Worm (Caenorhabditis elegans) whole organism, mixed stage, embryonic: Measurements from ENCODE around the gene oops-1.

Experiments used
- M03D4.4 ChIP-seq: sonication (generic microtip); optimal IDR thresholded peaks from 2 replicates; lab custom pipeline; 2017; ENCODE audit warnings: mild to moderate bottlenecking, missing genetic modification characterization, missing compliant biosample characterization
- bed-3 ChIP-seq: fragments of 200-800 bp; sonication (Bioruptor generic); optimal IDR thresholded peaks from 3 replicates; lab custom pipeline; 2018; ENCODE audit warnings: mild to moderate bottlenecking, missing genetic modification characterization, moderate library complexity, missing compliant biosample characterization
- ceh-43 ChIP-seq: fragments of 200-800 bp; sonication (Bioruptor generic); optimal IDR thresholded peaks from 2 replicates; lab custom pipeline; 2018; ENCODE audit warnings: mild to moderate bottlenecking, missing genetic modification characterization, moderate library complexity, missing compliant biosample characterization
- ces-1 ChIP-seq: fragments of 150-350 bp; optimal IDR thresholded peaks from 2 replicates; lab custom pipeline; 2014; ENCODE audit warnings: missing biosample characterization, missing genetic modification reagents, missing genetic modification characterization
- cnd-1 ChIP-seq: fragments of 200-800 bp; sonication (Bioruptor generic); optimal IDR thresholded peaks from 2 replicates; lab custom pipeline; 2018; ENCODE audit warnings: mild to moderate bottlenecking, missing genetic modification characterization, missing compliant biosample characterization
- elt-3 ChIP-seq: fragments of 150-350 bp; optimal IDR thresholded peaks from 2 replicates; lab custom pipeline; 2014; ENCODE audit warnings: missing biosample characterization, missing genetic modification characterization
- flh-1 ChIP-seq: fragments of 200-800 bp; sonication (Bioruptor generic); optimal IDR thresholded peaks from 2 replicates; lab custom pipeline; 2018; ENCODE audit warnings: mild to moderate bottlenecking, missing genetic modification characterization, moderate library complexity, missing compliant biosample characterization
- ham-2 ChIP-seq: fragments of 200-800 bp; sonication (Bioruptor generic); optimal IDR thresholded peaks from 2 replicates; lab custom pipeline; 2018; ENCODE audit warnings: mild to moderate bottlenecking, missing genetic modification characterization, missing compliant biosample characterization
- hlh-1 ChIP-seq: fragments of 150-350 bp; optimal IDR thresholded peaks from 2 replicates; lab custom pipeline; 2014; ENCODE audit warnings: missing biosample characterization, missing genetic modification reagents, missing genetic modification characterization
- lin-13 ChIP-seq: fragments of 150-350 bp; optimal IDR thresholded peaks from 2 replicates; lab custom pipeline; 2014; ENCODE audit warnings: missing biosample characterization, missing genetic modification characterization
- lin-32 ChIP-seq: fragments of 200-800 bp; sonication (Bioruptor generic); optimal IDR thresholded peaks from 2 replicates; lab custom pipeline; 2018; ENCODE audit warnings: mild to moderate bottlenecking, missing genetic modification characterization, missing compliant biosample characterization
- lsy-2 ChIP-seq: fragments of 150-350 bp; optimal IDR thresholded peaks from 2 replicates; lab custom pipeline; 2014; ENCODE audit warnings: missing biosample characterization, missing genetic modification characterization
- mep-1 ChIP-seq: fragments of 150-350 bp; optimal IDR thresholded peaks from 2 replicates; lab custom pipeline; 2017; ENCODE audit warnings: missing biosample characterization, missing genetic modification reagents, missing genetic modification characterization, inconsistent platforms
- nhr-2 ChIP-seq: fragments of 150-350 bp; optimal IDR thresholded peaks from 2 replicates; lab custom pipeline; 2014; ENCODE audit warnings: missing biosample characterization, missing genetic modification characterization
- nhr-237 ChIP-seq: fragments of 150-350 bp; optimal IDR thresholded peaks from 2 replicates; lab custom pipeline; 2014; ENCODE audit warnings: missing biosample characterization, missing genetic modification characterization
- nhr-28 ChIP-seq: fragments of 150-350 bp; optimal IDR thresholded peaks from 2 replicates; lab custom pipeline; 2014; ENCODE audit warnings: missing biosample characterization, missing genetic modification characterization
- nhr-76 ChIP-seq: sonication (generic microtip); optimal IDR thresholded peaks from 2 replicates; lab custom pipeline; 2017; ENCODE audit warnings: missing biosample characterization, missing genetic modification characterization
- pha-4 ChIP-seq: fragments of 150-350 bp; optimal IDR thresholded peaks from 2 replicates; lab custom pipeline; 2018; ENCODE audit warnings: missing biosample characterization, missing genetic modification reagents, missing genetic modification characterization
- sem-2 ChIP-seq: fragments of 200-800 bp; sonication (Bioruptor generic); optimal IDR thresholded peaks from 2 replicates; lab custom pipeline; 2018; ENCODE audit warnings: mild to moderate bottlenecking, missing genetic modification characterization, missing compliant biosample characterization
- snpc-4 ChIP-seq: fragments of 150-350 bp; optimal IDR thresholded peaks from 2 replicates; lab custom pipeline; 2014; ENCODE audit warnings: missing biosample characterization, missing genetic modification characterization
- tbx-8 ChIP-seq: fragments of 200-800 bp; sonication (Bioruptor generic); optimal IDR thresholded peaks from 2 replicates; lab custom pipeline; 2018; ENCODE audit warnings: mild to moderate bottlenecking, missing genetic modification characterization, moderate library complexity, missing compliant biosample characterization
- unc-120 ChIP-seq: sonication (generic microtip); optimal IDR thresholded peaks from 2 replicates; lab custom pipeline; 2017; ENCODE audit warnings: missing genetic modification characterization, missing compliant biosample characterization; ENCODE audit not compliant: poor library complexity, severe bottlenecking
- zip-8 ChIP-seq: fragments of 150-350 bp; optimal IDR thresholded peaks from 2 replicates; lab custom pipeline; 2014; ENCODE audit warnings: missing biosample characterization, missing genetic modification characterization
- ztf-11 ChIP-seq: fragments of 150-350 bp; optimal IDR thresholded peaks from 2 replicates; lab custom pipeline; 2014; ENCODE audit warnings: missing biosample characterization, missing genetic modification characterization

The oops-1 gene

ce11 chrIV:5814092-5814650, at the start of gene oops-1:
Gene oops-1 (minus strand): TSS chrIV:5814142.
- TF ChIP-seq nhr-28 (tag; lab: Kevin White, UChicago) (no peak), nhr-76 (tag; lab: Kevin White, UChicago) (no peak), ceh-43 (GFP tag; lab: Kevin White, UChicago) (no peak), lsy-2 (tag; lab: Kevin White, UChicago) (no peak), nhr-237 (tag; lab: Kevin White, UChicago) (no peak)

ce11 chrIV:5860762-5861161, 46.8 kb upstream of the oops-1 start:
- no peak for TF ChIP-seq tbx-8
- TF ChIP-seq lin-32 (GFP tag; lab: Kevin White, UChicago) = peak; percentile 69
- TF ChIP-seq nhr-76 (tag; lab: Kevin White, UChicago) = no peak
- TF ChIP-seq snpc-4 (tag; lab: Kevin White, UChicago) = no peak
- TF ChIP-seq hlh-1 (tag; lab: Kevin White, UChicago) = no peak
- TF ChIP-seq mep-1 (tag; lab: Kevin White, UChicago) = peak; percentile 16
- no peak for TF ChIP-seq ceh-43 (GFP tag; lab: Kevin White, UChicago)
- TF ChIP-seq sem-2 = no peak
- TF ChIP-seq M03D4.4 (tag; lab: Kevin White, UChicago) = no peak
- TF ChIP-seq cnd-1 (tag; lab: Kevin White, UChicago) = no peak
- peak; percentile 52 for TF ChIP-seq ztf-11
- peak; percentile 73 for TF ChIP-seq ham-2 (GFP tag; lab: Kevin White, UChicago)
- TF ChIP-seq, all 35 proteins: peak for 4

ce11 chrIV:5859876-5860275, 45.9 kb upstream of the oops-1 start, which contains the start of gene C06E7.4:
Gene C06E7.4 (minus strand): TSS chrIV:5859976.
- TF ChIP-seq elt-3 = no peak

- TF ChIP-seq unc-120 (tag; lab: Kevin White, UChicago) = no peak
- TF ChIP-seq lsy-2 (tag; lab: Kevin White, UChicago) = no peak
- TF ChIP-seq lin-13 (tag; lab: Kevin White, UChicago) = no peak
- TF ChIP-seq nhr-76 (tag; lab: Kevin White, UChicago) = no peak
- no peak for TF ChIP-seq ztf-11
- no peak for TF ChIP-seq snpc-4 (tag; lab: Kevin White, UChicago)
- no peak for TF ChIP-seq nhr-237 (tag; lab: Kevin White, UChicago)
- TF ChIP-seq, all 35 proteins: peak for 0
These were observed 44.3 kb upstream of the oops-1 start for ce11 chrIV:5858212-5858611.

- TF ChIP-seq nhr-2 (tag; lab: Kevin White, UChicago) (peak; percentile 58), flh-1 (no peak)
These were observed 43.0 kb upstream of the oops-1 start for ce11 chrIV:5856975-5857374.

- TF ChIP-seq lin-13 (tag; lab: Kevin White, UChicago) (no peak), zip-8 (tag; lab: Kevin White, UChicago) (no peak), hlh-1 (tag; lab: Kevin White, UChicago) (no peak), ceh-43 (GFP tag; lab: Kevin White, UChicago) (no peak), lin-32 (GFP tag; lab: Kevin White, UChicago) (no peak), ztf-11 (no peak)
These were observed 41.7 kb upstream of the oops-1 start for ce11 chrIV:5855608-5856007.

ce11 chrIV:5850765-5851377, 36.9 kb upstream of the oops-1 start:
- TF ChIP-seq bed-3 (no peak), ces-1 (GFP tag; lab: Kevin White, UChicago) (no peak), nhr-237 (tag; lab: Kevin White, UChicago) (no peak), lin-32 (GFP tag; lab: Kevin White, UChicago) (no peak), nhr-76 (tag; lab: Kevin White, UChicago) (no peak), elt-3 (no peak), sem-2 (no peak), nhr-28 (tag; lab: Kevin White, UChicago) (no peak), ceh-43 (GFP tag; lab: Kevin White, UChicago) (no peak), pha-4 (tag; lab: Kevin White, UChicago) (no peak)
